Worm (Caenorhabditis elegans): ENCODE data around the gene folt-3.
A peak's percentile ranks its signal among the peaks of the same experiment; 100 is the strongest.

Gene folt-3

ce11 chrV:7618114-7618513 is 8.6 kb upstream of the folt-3 start, which contains the start of gene C50E3.15:
Gene C50E3.15, plus strand, starts transcription at chrV:7618414.
- TF ChIP-seq unc-62 (GFP tag; optimal IDR thresholded peaks at IDR 0.05 in 1 of 2) = peak in 1 of 2 experiments; percentile 78
- no peak for TF ChIP-seq unc-62 (tag; optimal IDR thresholded peaks at IDR 0.05)
- no peak for TF ChIP-seq ZK546.5 (tag; optimal IDR thresholded peaks at IDR 0.05)
- no peak for TF ChIP-seq pha-4 (GFP tag; IDR thresholded peaks at IDR 0.05)
- TF ChIP-seq pha-4 (tag; optimal IDR thresholded peaks at IDR 0.05) = no peak

ce11 chrV:7612044-7612443 is 2.5 kb upstream of the folt-3 start, which contains the start of gene clec-215:
Gene clec-215, plus strand, starts transcription at chrV:7612344.
- TF ChIP-seq nhr-6 (tag; optimal IDR thresholded peaks at IDR 0.05) = no peak
- no peak for TF ChIP-seq F44E2.7 (GFP tag; IDR thresholded peaks at IDR 0.05)
- no peak for TF ChIP-seq hmg-1.1 (GFP tag; IDR thresholded peaks at IDR 0.05)
- TF ChIP-seq lin-29 (GFP tag; IDR thresholded peaks at IDR 0.05) = no peak
- TF ChIP-seq arid-1 (GFP tag; conservative IDR thresholded peaks at IDR 0.05) = no peak
- no peak for TF ChIP-seq skn-1 (tag; optimal IDR thresholded peaks at IDR 0.05)

ce11 chrV:7604858-7605257 is 4.7 kb downstream of the folt-3 start, which contains the start of gene clec-213:
Gene clec-213, plus strand, starts transcription at chrV:7605158.
- TF ChIP-seq snpc-4 (tag; optimal IDR thresholded peaks at IDR 0.05) = no peak
- no peak for TF ChIP-seq tra-1 (GFP tag; IDR thresholded peaks at IDR 0.05)
- no peak for TF ChIP-seq zag-1 (tag; optimal IDR thresholded peaks at IDR 0.05)
- TF ChIP-seq attf-4 (tag; optimal IDR thresholded peaks at IDR 0.05) = no peak
- TF ChIP-seq hif-1 (tag; optimal IDR thresholded peaks at IDR 0.05) = no peak
- no peak for TF ChIP-seq dve-1 (tag; optimal IDR thresholded peaks at IDR 0.05; ENCODE audit: insufficient read depth)
- no peak for TF ChIP-seq nhr-28 (tag; optimal IDR thresholded peaks at IDR 0.05)
- no peak for TF ChIP-seq zip-2 (tag; optimal IDR thresholded peaks at IDR 0.05)
- no peak for TF ChIP-seq ceh-62 (tag; optimal IDR thresholded peaks at IDR 0.05)
- TF ChIP-seq ceh-44 (GFP tag; IDR thresholded peaks at IDR 0.05) = no peak
- TF ChIP-seq nhr-10 (tag; optimal IDR thresholded peaks at IDR 0.05) = no peak
- TF ChIP-seq nhr-111 (GFP tag; optimal IDR thresholded peaks at IDR 0.05) = no peak
- TF ChIP-seq Y105C5A.15 (GFP tag; IDR thresholded peaks at IDR 0.05) = no peak
- no peak for TF ChIP-seq Y75B8A.6 (GFP tag; IDR thresholded peaks at IDR 0.05)

ce11 chrV:7603404-7603803 is 6.1 kb downstream of the folt-3 start, which contains the start of gene C50E3.11:
Gene C50E3.11, minus strand, starts transcription at chrV:7603486.
- TF ChIP-seq lin-39 (tag; optimal IDR thresholded peaks at IDR 0.05) (no peak), madf-9 (GFP tag; conservative IDR thresholded peaks at IDR 0.05) (no peak), Y105C5A.15 (GFP tag; IDR thresholded peaks at IDR 0.05) (no peak), dpl-1 (GFP tag; optimal IDR thresholded peaks at IDR 0.05) (no peak), set-16 (GFP tag; IDR thresholded peaks at IDR 0.05) (no peak), zag-1 (tag; optimal IDR thresholded peaks at IDR 0.05) (no peak), F26F4.8 (GFP tag; conservative IDR thresholded peaks at IDR 0.05) (no peak), pha-4 (GFP tag; IDR thresholded peaks at IDR 0.05) (no peak), pha-4 (tag; optimal IDR thresholded peaks at IDR 0.05) (no peak), ZK546.5 (tag; optimal IDR thresholded peaks at IDR 0.05) (no peak), lin-29 (GFP tag; IDR thresholded peaks at IDR 0.05) (no peak), unc-130 (GFP tag; optimal IDR thresholded peaks at IDR 0.05) (no peak), mdt-29 (GFP tag; IDR thresholded peaks at IDR 0.05) (no peak), nhr-42 (GFP tag; IDR thresholded peaks at IDR 0.05) (no peak), Y48G9A.11 (GFP tag; IDR thresholded peaks at IDR 0.05) (no peak), T20F7.1 (GFP tag; optimal IDR thresholded peaks at IDR 0.05) (no peak), ceh-82 (tag; optimal IDR thresholded peaks at IDR 0.05) (no peak)

ce11 chrV:7601443-7601842 is 8.1 kb downstream of the folt-3 start, which contains the start of gene scl-26:
Gene scl-26, minus strand, starts transcription at chrV:7601543.
- TF ChIP-seq nhr-6 (tag; optimal IDR thresholded peaks at IDR 0.05) = no peak
- no peak for TF ChIP-seq gei-8 (GFP tag; optimal IDR thresholded peaks at IDR 0.05)
- TF ChIP-seq ceh-28 (tag; optimal IDR thresholded peaks at IDR 0.05) = no peak
- TF ChIP-seq F37D6.2 (tag; optimal IDR thresholded peaks at IDR 0.05) = no peak
- no peak for TF ChIP-seq nhr-42 (GFP tag; IDR thresholded peaks at IDR 0.05)
- TF ChIP-seq egl-27 (tag; optimal IDR thresholded peaks at IDR 0.05) = no peak
- no peak for TF ChIP-seq zag-1 (tag; optimal IDR thresholded peaks at IDR 0.05)
- no peak for TF ChIP-seq ceh-82 (tag; optimal IDR thresholded peaks at IDR 0.05)
- no peak for TF ChIP-seq lim-7 (GFP tag; IDR thresholded peaks at IDR 0.05)
- no peak for TF ChIP-seq zfp-2 (tag; optimal IDR thresholded peaks at IDR 0.05)
- no peak for TF ChIP-seq lin-29 (GFP tag; IDR thresholded peaks at IDR 0.05)
- TF ChIP-seq mxl-3 (GFP tag; optimal IDR thresholded peaks at IDR 0.05) = no peak
- no peak for TF ChIP-seq mdt-29 (GFP tag; IDR thresholded peaks at IDR 0.05)
- TF ChIP-seq aly-2 (tag; optimal IDR thresholded peaks at IDR 0.05) = no peak
- no peak for TF ChIP-seq nhr-28 (tag; optimal IDR thresholded peaks at IDR 0.05)
- TF ChIP-seq nhr-77 (tag; optimal IDR thresholded peaks at IDR 0.05) = no peak
- no peak for TF ChIP-seq dmd-8 (GFP tag; IDR thresholded peaks at IDR 0.05)

Measured in whole organism, L4 larva.